Comparison of ENCODE assay signal across 8 worm cellular contexts in genomic region chrIII:11243421-11243820, ce11.
TF ChIP-seq lines count a peak whose summit lies in the region.

No protein-coding gene starts in this region.

TF ChIP-seq in whole organism, L1 larva, 84 proteins besides CTCF, POLR2A, EP300 and RAD21 (continues in another document):
- no peak for TF ChIP-seq sox-4 (tag; optimal IDR thresholded peaks at IDR 0.05; lab: Kevin White, UChicago)
- peak; percentile 94 for TF ChIP-seq nhr-19 (GFP tag; conservative IDR thresholded peaks at IDR 0.05; lab: Robert Waterston, UW)
- no peak for TF ChIP-seq pqm-1 (tag; optimal IDR thresholded peaks at IDR 0.05; lab: Kevin White, UChicago)
- no peak for TF ChIP-seq efl-3 (GFP tag; optimal IDR thresholded peaks at IDR 0.05; lab: Kevin White, UChicago)
- peak; percentile 15 for TF ChIP-seq nhr-237 (tag; optimal IDR thresholded peaks at IDR 0.05; lab: Kevin White, UChicago)
- TF ChIP-seq C34B4.2 (tag; optimal IDR thresholded peaks at IDR 0.05; lab: Kevin White, UChicago) = no peak
- peak; percentile 91 for TF ChIP-seq lin-14 (GFP tag; optimal IDR thresholded peaks at IDR 0.05; lab: Kevin White, UChicago)
- peak; percentile 70 to 75 for TF ChIP-seq lin-35 (GFP tag; optimal IDR thresholded peaks at IDR 0.05; lab: Kevin White, UChicago)
- no peak for TF ChIP-seq tlp-1 (tag; optimal IDR thresholded peaks at IDR 0.05; lab: Kevin White, UChicago)
- TF ChIP-seq egl-27 (tag; optimal IDR thresholded peaks at IDR 0.05; lab: Kevin White, UChicago) = no peak
- no peak for TF ChIP-seq unc-86 (tag; optimal IDR thresholded peaks at IDR 0.05; lab: Kevin White, UChicago)
- no peak for TF ChIP-seq ceh-63 (GFP tag; optimal IDR thresholded peaks at IDR 0.05; lab: Kevin White, UChicago)

TF ChIP-seq in whole organism, L2 larva, 48 proteins besides CTCF, POLR2A, EP300 and RAD21 (continues in another document):
- TF ChIP-seq crh-2 (tag; optimal IDR thresholded peaks at IDR 0.05; lab: Kevin White, UChicago) (peak; percentile 93), nhr-21 (tag; optimal IDR thresholded peaks at IDR 0.05; lab: Kevin White, UChicago) (peak; percentile 61), fos-1 (tag; optimal IDR thresholded peaks at IDR 0.05; lab: Kevin White, UChicago) (peak; percentile 98), ztf-4 (tag; optimal IDR thresholded peaks at IDR 0.05; lab: Kevin White, UChicago) (peak; percentile 57), F13H6.1 (tag; optimal IDR thresholded peaks at IDR 0.05; lab: Kevin White, UChicago) (peak; percentile 86), unc-39 (tag; optimal IDR thresholded peaks at IDR 0.05; lab: Kevin White, UChicago) (no peak), C34F6.9 (tag; optimal IDR thresholded peaks at IDR 0.05; lab: Kevin White, UChicago) (peak; percentile 85), nhr-77 (tag; optimal IDR thresholded peaks at IDR 0.05; lab: Kevin White, UChicago) (no peak), sma-3 (GFP tag; optimal IDR thresholded peaks at IDR 0.05; lab: Kevin White, UChicago) (peak; percentile 62), alr-1 (tag; optimal IDR thresholded peaks at IDR 0.05; lab: Kevin White, UChicago) (no peak), gmeb-1 (tag; optimal IDR thresholded peaks at IDR 0.05; lab: Kevin White, UChicago) (peak; percentile 56), dmd-4 (tag; optimal IDR thresholded peaks at IDR 0.05; lab: Kevin White, UChicago) (no peak)

TF ChIP-seq in whole organism, L3 larva, 47 proteins besides CTCF, POLR2A, EP300 and RAD21 (continues in another document):
- TF ChIP-seq R02D3.7 (tag; optimal IDR thresholded peaks at IDR 0.05; lab: Kevin White, UChicago) (peak; percentile 9), pqm-1 (tag; optimal IDR thresholded peaks at IDR 0.05; lab: Kevin White, UChicago) (peak; percentile 77), lin-39 (tag; optimal IDR thresholded peaks at IDR 0.05; lab: Kevin White, UChicago) (peak; percentile 14), nhr-43 (tag; optimal IDR thresholded peaks at IDR 0.05; lab: Kevin White, UChicago; ENCODE audit: poor library complexity, severe bottlenecking) (peak; percentile 39), nhr-11 (tag; optimal IDR thresholded peaks at IDR 0.05; lab: Kevin White, UChicago) (peak; percentile 62), fos-1 (tag; optimal IDR thresholded peaks at IDR 0.05; lab: Kevin White, UChicago) (peak; percentile 21), fkh-10 (GFP tag; optimal IDR thresholded peaks at IDR 0.05; lab: Kevin White, UChicago) (no peak), jun-1 (tag; optimal IDR thresholded peaks at IDR 0.05; lab: Kevin White, UChicago) (peak; percentile 87), lin-15B (tag; optimal IDR thresholded peaks at IDR 0.05; lab: Kevin White, UChicago) (peak; percentile 37), elt-1 (tag; optimal IDR thresholded peaks at IDR 0.05; lab: Kevin White, UChicago) (no peak), zag-1 (tag; optimal IDR thresholded peaks at IDR 0.05; lab: Kevin White, UChicago) (no peak)

TF ChIP-seq in whole organism, L4 larva, 104 proteins besides CTCF, POLR2A, EP300 and RAD21 (continues in another document):
- TF ChIP-seq nhr-77 (tag; optimal IDR thresholded peaks at IDR 0.05; lab: Kevin White, UChicago) (peak; percentile 59), mxl-3 (GFP tag; optimal IDR thresholded peaks at IDR 0.05; lab: Kevin White, UChicago) (peak; percentile 57), F49E8.2 (tag; optimal IDR thresholded peaks at IDR 0.05; lab: Kevin White, UChicago; ENCODE audit: borderline replicate concordance) (no peak), madf-5 (GFP tag; IDR thresholded peaks at IDR 0.05; lab: Robert Waterston, UW) (no peak), ceh-20 (GFP tag; IDR thresholded peaks at IDR 0.05; lab: Robert Waterston, UW) (peak; percentile 68; the same call in 1 of the 2 replicates), spr-1 (tag; optimal IDR thresholded peaks at IDR 0.05; lab: Kevin White, UChicago) (peak; percentile 57), hlh-11 (tag; optimal IDR thresholded peaks at IDR 0.05; lab: Kevin White, UChicago) (peak; percentile 89), nhr-48 (tag; optimal IDR thresholded peaks at IDR 0.05; lab: Kevin White, UChicago) (peak; percentile 50), ztf-7 (tag; optimal IDR thresholded peaks at IDR 0.05; lab: Kevin White, UChicago) (peak; percentile 6), mdl-1 (tag; optimal IDR thresholded peaks at IDR 0.05; lab: Kevin White, UChicago) (peak in 1 of 2 experiments; percentile 80)

TF ChIP-seq in whole organism, late embryonic, 69 proteins besides CTCF, POLR2A, EP300 and RAD21 (continues in another document):
- TF ChIP-seq ceh-2 (tag; optimal IDR thresholded peaks at IDR 0.05; lab: Kevin White, UChicago) (no peak), ceh-31 (tag; optimal IDR thresholded peaks at IDR 0.05; lab: Kevin White, UChicago) (peak; percentile 76), ceh-14 (tag; optimal IDR thresholded peaks at IDR 0.05; lab: Kevin White, UChicago) (peak; percentile 6), odd-2 (tag; optimal IDR thresholded peaks at IDR 0.05; lab: Kevin White, UChicago) (no peak), hlh-15 (tag; optimal IDR thresholded peaks at IDR 0.05; lab: Kevin White, UChicago) (no peak), unc-42 (tag; optimal IDR thresholded peaks at IDR 0.05; lab: Kevin White, UChicago) (peak; percentile 27), hlh-30 (tag; optimal IDR thresholded peaks at IDR 0.05; lab: Kevin White, UChicago; ENCODE audit: insufficient read depth) (peak; percentile 46), ceh-18 (tag; optimal IDR thresholded peaks at IDR 0.05; lab: Kevin White, UChicago) (peak; percentile 76), ahr-1 (tag; optimal IDR thresholded peaks at IDR 0.05; lab: Kevin White, UChicago) (no peak), pax-1 (tag; optimal IDR thresholded peaks at IDR 0.05; lab: Kevin White, UChicago) (peak; percentile 38), nfya-1 (tag; optimal IDR thresholded peaks at IDR 0.05; lab: Kevin White, UChicago) (peak; percentile 82), hlh-8 (tag; optimal IDR thresholded peaks at IDR 0.05; lab: Kevin White, UChicago) (peak; percentile 14), ceh-19 (GFP tag; optimal IDR thresholded peaks at IDR 0.05; lab: Kevin White, UChicago) (no peak)

TF ChIP-seq in whole organism, midembryonic, 9 proteins besides CTCF, POLR2A, EP300 and RAD21:
- TF ChIP-seq cog-1 (tag; optimal IDR thresholded peaks at IDR 0.05; lab: Kevin White, UChicago) (peak; percentile 33), klf-2 (GFP tag; conservative IDR thresholded peaks at IDR 0.05; lab: Robert Waterston, UW) (no peak), tab-1 (GFP tag; IDR thresholded peaks at IDR 0.05; lab: Robert Waterston, UW) (no peak), med-1 (GFP tag; optimal IDR thresholded peaks at IDR 0.05; lab: Kevin White, UChicago; ENCODE audit: insufficient read depth) (no peak), ref-1 (GFP tag; conservative IDR thresholded peaks at IDR 0.05; lab: Robert Waterston, UW) (no peak), T22C8.4 (GFP tag; IDR thresholded peaks at IDR 0.05; lab: Robert Waterston, UW) (peak; percentile 65), ztf-29 (GFP tag; IDR thresholded peaks at IDR 0.05; lab: Robert Waterston, UW) (no peak)

TF ChIP-seq in whole organism, mixed stage, embryonic, 35 proteins besides CTCF, POLR2A, EP300 and RAD21 (continues in another document):
- peak; percentile 56 for TF ChIP-seq pha-4 (tag; optimal IDR thresholded peaks at IDR 0.05; lab: Kevin White, UChicago)
- no peak for TF ChIP-seq blmp-1 (tag; optimal IDR thresholded peaks at IDR 0.05; lab: Kevin White, UChicago)
- no peak for TF ChIP-seq lin-13 (tag; optimal IDR thresholded peaks at IDR 0.05; lab: Kevin White, UChicago)
- no peak for TF ChIP-seq mls-2 (tag; optimal IDR thresholded peaks at IDR 0.05; lab: Kevin White, UChicago)
- peak; percentile 7 for TF ChIP-seq lsy-2 (tag; optimal IDR thresholded peaks at IDR 0.05; lab: Kevin White, UChicago)
- no peak for TF ChIP-seq lin-32 (GFP tag; optimal IDR thresholded peaks at IDR 0.05; lab: Kevin White, UChicago)
- peak; percentile 34 for TF ChIP-seq mep-1 (tag; optimal IDR thresholded peaks at IDR 0.05; lab: Kevin White, UChicago)
- no peak for TF ChIP-seq nhr-76 (tag; optimal IDR thresholded peaks at IDR 0.05; lab: Kevin White, UChicago)
- peak; percentile 93 for TF ChIP-seq unc-62 (GFP tag; optimal IDR thresholded peaks at IDR 0.05; lab: Kevin White, UChicago)
- TF ChIP-seq elt-3 (tag; optimal IDR thresholded peaks at IDR 0.05; lab: Kevin White, UChicago) = no peak
- TF ChIP-seq bed-3 (GFP tag; optimal IDR thresholded peaks at IDR 0.05; lab: Kevin White, UChicago) = no peak
- TF ChIP-seq tbx-8 (GFP tag; optimal IDR thresholded peaks at IDR 0.05; lab: Kevin White, UChicago) = no peak
- no peak for TF ChIP-seq nhr-28 (tag; optimal IDR thresholded peaks at IDR 0.05; lab: Kevin White, UChicago)
- peak; percentile 55 for TF ChIP-seq ces-1 (GFP tag; optimal IDR thresholded peaks at IDR 0.05; lab: Kevin White, UChicago)
- no peak for TF ChIP-seq ceh-83 (GFP tag; optimal IDR thresholded peaks at IDR 0.05; lab: Kevin White, UChicago)
- TF ChIP-seq unc-120 (tag; optimal IDR thresholded peaks at IDR 0.05; lab: Kevin White, UChicago; ENCODE audit: poor library complexity, severe bottlenecking) = peak; percentile 92
- no peak for TF ChIP-seq drap-1 (GFP tag; optimal IDR thresholded peaks at IDR 0.05; lab: Kevin White, UChicago)

TF ChIP-seq in whole organism, young adult, 124 proteins besides CTCF, POLR2A, EP300 and RAD21 (continues in another document):
- TF ChIP-seq F52B5.7 (tag; optimal IDR thresholded peaks at IDR 0.05; lab: Kevin White, UChicago) (no peak), ama-1 (optimal IDR thresholded peaks at IDR 0.05; lab: Kevin White, UChicago) (no peak), ama-1 (GFP tag; optimal IDR thresholded peaks at IDR 0.05; lab: Kevin White, UChicago) (no peak), hmg-20 (GFP tag; IDR thresholded peaks at IDR 0.05; lab: Robert Waterston, UW) (no peak), B0261.1 (tag; optimal IDR thresholded peaks at IDR 0.05; lab: Kevin White, UChicago) (no peak), lir-1 (GFP tag; conservative IDR thresholded peaks at IDR 0.05; lab: Robert Waterston, UW) (no peak), B0336.3 (GFP tag; IDR thresholded peaks at IDR 0.05; lab: Robert Waterston, UW) (peak; percentile 70; the same call in 1 of the 2 replicates), hlh-26 (GFP tag; conservative IDR thresholded peaks at IDR 0.05; lab: Robert Waterston, UW) (no peak), nfya-1 (tag; optimal IDR thresholded peaks at IDR 0.05; lab: Kevin White, UChicago; ENCODE audit: borderline replicate concordance, insufficient read depth) (no peak), bed-1 (GFP tag; IDR thresholded peaks at IDR 0.05; lab: Robert Waterston, UW) (no peak), aptf-2 (GFP tag; conservative IDR thresholded peaks at IDR 0.05; lab: Robert Waterston, UW) (no peak), madf-8 (GFP tag; conservative IDR thresholded peaks at IDR 0.05; lab: Robert Waterston, UW) (no peak), atf-7 (tag; optimal IDR thresholded peaks at IDR 0.05; lab: Kevin White, UChicago) (peak; percentile 42), D2030.7 (GFP tag; IDR thresholded peaks at IDR 0.05; lab: Robert Waterston, UW) (no peak), ceh-91 (GFP tag; IDR thresholded peaks at IDR 0.05; lab: Robert Waterston, UW) (no peak), ZK185.1 (tag; optimal IDR thresholded peaks at IDR 0.05; lab: Kevin White, UChicago; ENCODE audit: poor library complexity, severe bottlenecking) (peak; percentile 69), ztf-22 (GFP tag; optimal IDR thresholded peaks at IDR 0.05; lab: Kevin White, UChicago) (no peak), snpc-1.3 (tag; optimal IDR thresholded peaks at IDR 0.05; lab: Kevin White, UChicago; ENCODE audit: insufficient read depth) (no peak), F39B2.1 (GFP tag; IDR thresholded peaks at IDR 0.05; lab: Robert Waterston, UW) (no peak)
